Worm (Caenorhabditis elegans) whole organism, mixed stage, embryonic: Measurements from ENCODE around the gene sde-2.

Experiments used
- elt-1 ChIP-seq: sonication (generic microtip); optimal IDR thresholded peaks from 2 replicates; lab custom pipeline; 2017; ENCODE audit warnings: missing genetic modification characterization, mild to moderate bottlenecking, missing compliant biosample characterization, antibody characterized with exemption, moderate library complexity, borderline replicate concordance; ENCODE audit not compliant: insufficient read depth
- lsy-2 ChIP-seq: fragments of 150-350 bp; optimal IDR thresholded peaks from 2 replicates; lab custom pipeline; 2014; ENCODE audit warnings: missing biosample characterization, missing genetic modification characterization
- mab-5 ChIP-seq: fragments of 150-350 bp; optimal IDR thresholded peaks from 2 replicates; lab custom pipeline; 2014; ENCODE audit warnings: missing biosample characterization, missing genetic modification characterization
- pha-4 ChIP-seq: fragments of 150-350 bp; optimal IDR thresholded peaks from 2 replicates; lab custom pipeline; 2018; ENCODE audit warnings: missing biosample characterization, missing genetic modification reagents, missing genetic modification characterization

DNA sequence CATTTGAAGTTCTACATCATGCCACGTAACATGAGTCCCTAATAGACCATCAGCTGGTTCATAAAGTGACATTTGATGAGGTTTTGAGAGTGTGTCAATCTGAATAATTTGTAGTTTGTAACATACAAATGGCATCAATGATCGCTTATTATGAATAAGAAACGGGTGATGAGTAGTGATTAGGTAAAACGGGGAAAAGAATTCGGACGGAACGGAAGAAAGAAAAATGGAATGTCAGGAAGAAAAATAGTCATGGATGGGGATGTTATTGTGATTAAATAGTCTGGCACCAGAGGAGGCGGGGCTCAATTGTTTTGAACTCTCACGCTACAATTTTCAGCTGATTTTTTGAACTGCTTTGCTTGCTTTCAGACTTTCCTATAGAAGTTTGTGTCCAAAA lies 6.8 kb downstream of the sde-2 start, which contains the start of gene H37A05.2:
- TF ChIP-seq mab-5 (tag; lab: Kevin White, UChicago) (no peak), pha-4 (tag; lab: Kevin White, UChicago) (no peak), elt-1 (tag; lab: Kevin White, UChicago) (no peak), lsy-2 (no peak)
